Fruit fly (Drosophila melanogaster): ENCODE measurements around the gene PolrMT.

The PolrMT gene

DNA sequence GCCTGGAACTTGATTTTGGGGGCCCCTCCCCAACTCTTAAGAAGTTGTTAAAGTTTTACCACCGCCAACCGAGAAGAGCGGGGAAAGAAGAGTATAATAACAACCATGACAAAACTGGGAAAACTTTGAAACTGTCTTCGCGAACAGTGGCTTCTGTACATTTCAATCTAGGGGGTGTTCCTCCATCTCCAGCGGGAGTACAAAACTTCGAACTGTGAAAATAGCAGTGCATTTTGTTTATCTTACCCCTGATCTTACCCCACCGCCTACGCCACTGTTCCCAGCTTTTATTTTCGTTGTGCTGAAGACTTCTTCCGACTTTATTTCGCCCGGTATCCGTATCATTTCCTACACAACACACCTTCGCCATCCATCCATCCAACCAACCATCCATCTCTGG is 37.2 kb downstream of the PolrMT start (continued):
- TF ChIP-seq CG18599 (GFP tag; optimal IDR thresholded peaks at IDR 0.05) (peak; percentile 40), gcm (GFP tag; optimal IDR thresholded peaks at IDR 0.05) (no peak), sr (GFP tag; IDR thresholded peaks at IDR 0.05) (no peak), p53 (GFP tag; optimal IDR thresholded peaks at IDR 0.05) (no peak), Tbp (GFP tag; optimal IDR thresholded peaks at IDR 0.05) (no peak), CG11247 (GFP tag; IDR thresholded peaks at IDR 0.05) (0 out of 2 replicates have a peak, but pooled peaks have one; percentile 41), NK7.1 (GFP tag; optimal IDR thresholded peaks at IDR 0.05) (no peak), CG7987 (GFP tag; optimal IDR thresholded peaks at IDR 0.05) (no peak), CG18476 (GFP tag; optimal IDR thresholded peaks at IDR 0.05) (no peak), Xbp1 (GFP tag; optimal IDR thresholded peaks at IDR 0.05) (peak; percentile 11), grau (tag; optimal IDR thresholded peaks at IDR 0.05) (peak; percentile 9), CG12071 (GFP tag; optimal IDR thresholded peaks at IDR 0.05) (peak; percentile 2), mam (GFP tag; optimal IDR thresholded peaks at IDR 0.05) (peak; percentile 19), Ets97D (GFP tag; optimal IDR thresholded peaks at IDR 0.05) (no peak), BtbVII (GFP tag; optimal IDR thresholded peaks at IDR 0.05) (no peak), CG8944 (GFP tag; optimal IDR thresholded peaks at IDR 0.05) (peak; percentile 16), hkb (optimal IDR thresholded peaks at IDR 0.05) (no peak), hkb (GFP tag; IDR thresholded peaks at IDR 0.05) (no peak), CG9797 (GFP tag; optimal IDR thresholded peaks at IDR 0.05) (no peak), sd (tag; optimal IDR thresholded peaks at IDR 0.05) (no peak), Adf1 (GFP tag; IDR thresholded peaks at IDR 0.05) (no peak), insv (GFP tag; optimal IDR thresholded peaks at IDR 0.05) (no peak), dysf (GFP tag; IDR thresholded peaks at IDR 0.05) (peak; percentile 65), Dp (GFP tag; optimal IDR thresholded peaks at IDR 0.05) (no peak), Kr (GFP tag; optimal IDR thresholded peaks at IDR 0.05) (no peak), CG6654 (GFP tag; optimal IDR thresholded peaks at IDR 0.05) (no peak), CG13624 (GFP tag; optimal IDR thresholded peaks at IDR 0.05) (no peak), CG3163 (GFP tag; optimal IDR thresholded peaks at IDR 0.05) (no peak), toy (GFP tag; IDR thresholded peaks at IDR 0.05) (0 out of 2 replicates have a peak, but pooled peaks have one; percentile 44), CG32532 (GFP tag; IDR thresholded peaks at IDR 0.05) (peak; percentile 67), ATbp (GFP tag; optimal IDR thresholded peaks at IDR 0.05) (peak; percentile 25), slbo (GFP tag; IDR thresholded peaks at IDR 0.05) (peak; percentile 67), CG5953 (GFP tag; IDR thresholded peaks at IDR 0.05) (no peak), Dfd (GFP tag; optimal IDR thresholded peaks at IDR 0.05) (no peak), disco-r (GFP tag; optimal IDR thresholded peaks at IDR 0.05) (no peak), sens (GFP tag) (peak; percentile 72), psq (GFP tag; optimal IDR thresholded peaks at IDR 0.05) (peak; percentile 12), CG11504 (tag; optimal IDR thresholded peaks at IDR 0.05) (no peak), H2.0 (GFP tag; IDR thresholded peaks at IDR 0.05) (peak; percentile 52; the same call in 1 of the 2 replicates), E2f2 (GFP tag; IDR thresholded peaks at IDR 0.05) (no peak), Gug (GFP tag; IDR thresholded peaks at IDR 0.05) (peak; percentile 49; the same call in 2 of the 4 replicates), ken (GFP tag; IDR thresholded peaks at IDR 0.05) (peak; percentile 12; the same call in 1 of the 3 replicates), CG3281 (GFP tag; optimal IDR thresholded peaks at IDR 0.05) (no peak), NfI (GFP tag; optimal IDR thresholded peaks at IDR 0.05) (peak; percentile 4), hb (GFP tag; IDR thresholded peaks at IDR 0.05; ENCODE audit: partially characterized antibody) (no peak), Atf6 (GFP tag; IDR thresholded peaks at IDR 0.05) (0 out of 2 replicates have a peak, but pooled peaks have one; percentile 18), br (optimal IDR thresholded peaks at IDR 0.05) (no peak), sisA (GFP tag; IDR thresholded peaks at IDR 0.05) (peak; percentile 20; the same call in 1 of the 2 replicates), dmrt11E (tag; optimal IDR thresholded peaks at IDR 0.05) (no peak), Blimp-1 (GFP tag; optimal IDR thresholded peaks at IDR 0.05) (peak; percentile 55), CG8281 (tag; optimal IDR thresholded peaks at IDR 0.05) (peak; percentile 41), sug (tag; optimal IDR thresholded peaks at IDR 0.05) (no peak)
